Fruit fly (Drosophila melanogaster) Kc167 (cell line): ENCODE data around the gene CG5882.

Source experiments
- Sin3A ChIP-seq: fragments of >200 bp; optimal IDR thresholded peaks from 2 replicates; lab custom pipeline; 2018; ENCODE audit warnings: missing external identifiers
- insv ChIP-seq: fragments of >200 bp; optimal IDR thresholded peaks from 3 replicates; lab custom pipeline; 2018; ENCODE audit warnings: missing external identifiers
- psq ChIP-seq: fragments of >200 bp; optimal IDR thresholded peaks from 2 replicates; lab custom pipeline; 2017; ENCODE audit warnings: missing external identifiers
- ttk ChIP-seq: sonication (Bioruptor generic); optimal IDR thresholded peaks from 2 replicates; lab custom pipeline; 2017; ENCODE audit warnings: missing external identifiers

dm6 chr3R:27116465-27117092 lies 1.9 kb upstream of the CG5882 start, which contains the start of the genes CG6066 and CG5880:
- TF ChIP-seq psq (lab: Kevin White, UChicago) (no peak), insv (lab: Kevin White, UChicago) (no peak), Sin3A (no peak), ttk (lab: Kevin White, UChicago) (no peak)
